Worm (Caenorhabditis elegans) whole organism, L2 larva: ENCODE results near the gene math-10.

Experiments
- C34F6.9 ChIP-seq: fragments of 150-350 bp; optimal IDR thresholded peaks from 2 replicates; lab custom pipeline; 2014; ENCODE audit warnings: missing biosample characterization, missing genetic modification characterization
- R02D3.7 ChIP-seq: fragments of 150-350 bp; optimal IDR thresholded peaks from 2 replicates; lab custom pipeline; 2014; ENCODE audit warnings: missing biosample characterization, missing genetic modification characterization
- aly-2 ChIP-seq: fragments of 150-350 bp; optimal IDR thresholded peaks from 2 replicates; lab custom pipeline; 2014; ENCODE audit warnings: missing biosample characterization, missing genetic modification characterization
- ama-1 ChIP-seq: fragments of 150-350 bp; optimal IDR thresholded peaks from 2 replicates; lab custom pipeline; 2018; ENCODE audit warnings: inconsistent platforms
- blmp-1 ChIP-seq: sonication (generic microtip); optimal IDR thresholded peaks from 2 replicates; lab custom pipeline; 2017; ENCODE audit warnings: missing genetic modification characterization, mild to moderate bottlenecking, missing compliant biosample characterization, antibody characterized with exemption, moderate library complexity; ENCODE audit not compliant: insufficient read depth
- fos-1 ChIP-seq: fragments of 150-350 bp; optimal IDR thresholded peaks from 2 replicates; lab custom pipeline; 2014; ENCODE audit warnings: missing biosample characterization, missing genetic modification characterization
- lin-39 ChIP-seq: fragments of 150-350 bp; optimal IDR thresholded peaks from 2 replicates; lab custom pipeline; 2014; ENCODE audit warnings: missing biosample characterization, missing genetic modification reagents, missing genetic modification characterization
- lsy-2 ChIP-seq, 2 experiments: fragments of 150-350 bp in 1 of 2; sonication (generic microtip) in 1 of 2; optimal IDR thresholded peaks; 2 replicates each; lab custom pipeline; 2014 to 2017; ENCODE audit warnings: missing biosample characterization in 2 of 2, missing genetic modification characterization in 2 of 2
- mdl-1 ChIP-seq, 2 experiments: fragments of 150-350 bp in 1 of 2; sonication (generic microtip) in 1 of 2; optimal IDR thresholded peaks; 2 replicates each; lab custom pipeline; 2017; ENCODE audit warnings: missing biosample characterization in 2 of 2, missing genetic modification characterization in 2 of 2
- nhr-11 ChIP-seq: fragments of 150-350 bp; optimal IDR thresholded peaks from 2 replicates; lab custom pipeline; 2014; ENCODE audit warnings: missing biosample characterization, missing genetic modification characterization
- nhr-77 ChIP-seq: fragments of 150-350 bp; optimal IDR thresholded peaks from 2 replicates; lab custom pipeline; 2014; ENCODE audit warnings: missing biosample characterization, missing genetic modification characterization
- unc-62 ChIP-seq: fragments of 150-350 bp; optimal IDR thresholded peaks from 2 replicates; lab custom pipeline; 2014; ENCODE audit warnings: missing biosample characterization, missing genetic modification reagents, missing genetic modification characterization
- ztf-4 ChIP-seq: fragments of 150-350 bp; optimal IDR thresholded peaks from 2 replicates; lab custom pipeline; 2014; ENCODE audit warnings: missing biosample characterization, missing genetic modification characterization

DNA sequence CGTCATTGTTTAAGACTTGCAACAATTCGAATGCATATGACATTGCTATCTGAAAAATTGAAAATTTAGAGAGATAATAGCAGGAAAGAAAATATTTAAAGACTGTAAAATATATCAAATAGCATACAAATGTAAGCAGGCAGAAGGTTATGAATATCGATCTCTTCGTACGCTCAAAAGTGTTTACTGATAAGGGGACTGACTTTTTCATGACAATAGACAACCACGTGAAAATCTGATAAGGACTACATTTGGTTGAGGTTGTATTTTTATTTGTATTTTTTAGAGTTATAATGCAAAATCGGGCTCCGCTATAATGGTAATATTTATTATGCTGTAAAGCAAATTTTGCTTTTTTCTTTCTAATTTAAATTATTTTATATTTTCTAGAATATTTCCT, 28.4 kb upstream of the math-10 start, which contains the start of the genes C52E2.5 and C52E2.4:
- TF ChIP-seq nhr-77 (no peak), lin-39 (tag; lab: Kevin White, UChicago) (no peak), fos-1 (peak; percentile 80), nhr-11 (no peak), unc-62 (no peak), ama-1 (lab: Kevin White, UChicago) (no peak), blmp-1 (no peak), lsy-2 (tag; optimal IDR thresholded peaks at IDR 0.05; lab: Kevin White, UChicago) (no peak), aly-2 (tag; lab: Kevin White, UChicago) (no peak), ztf-4 (tag; lab: Kevin White, UChicago) (no peak), mdl-1 (tag; optimal IDR thresholded peaks at IDR 0.05; lab: Kevin White, UChicago) (no peak), C34F6.9 (tag; lab: Kevin White, UChicago) (no peak), R02D3.7 (tag; lab: Kevin White, UChicago) (no peak)
